Worm (Caenorhabditis elegans) whole organism, L1 larva: Measurements from ENCODE around the gene C04C11.25.

Source experiments
- C04F5.9 ChIP-seq: sonication (generic microtip); optimal IDR thresholded peaks from 2 replicates; lab custom pipeline; 2016; ENCODE audit warnings: missing genetic modification characterization, missing compliant biosample characterization
- C34B4.2 ChIP-seq: sonication (generic microtip); optimal IDR thresholded peaks from 2 replicates; lab custom pipeline; 2017; ENCODE audit warnings: mild to moderate bottlenecking, missing genetic modification characterization, missing compliant biosample characterization
- F16B12.6 ChIP-seq: fragments of 150-350 bp; optimal IDR thresholded peaks from 2 replicates; lab custom pipeline; 2014; ENCODE audit warnings: missing biosample characterization, missing genetic modification characterization
- Y116A8C.19 ChIP-seq: sonication (generic microtip); optimal IDR thresholded peaks from 2 replicates; lab custom pipeline; 2016; ENCODE audit warnings: missing compliant biosample characterization, missing genetic modification characterization, borderline replicate concordance
- alr-1 ChIP-seq: fragments of 200-800 bp; sonication (Bioruptor generic); optimal IDR thresholded peaks from 2 replicates; lab custom pipeline; 2018; ENCODE audit warnings: borderline replicate concordance, mild to moderate bottlenecking, missing genetic modification characterization, missing compliant biosample characterization
- blmp-1 ChIP-seq: fragments of 150-350 bp; optimal IDR thresholded peaks from 2 replicates; lab custom pipeline; 2014; ENCODE audit warnings: missing biosample characterization, missing genetic modification characterization
- ceh-63 ChIP-seq: fragments of 200-800 bp; sonication (Bioruptor generic); optimal IDR thresholded peaks from 2 replicates; lab custom pipeline; 2018; ENCODE audit warnings: mild to moderate bottlenecking, missing genetic modification characterization, missing compliant biosample characterization
- ceh-8 ChIP-seq: fragments of 200-800 bp; sonication (Bioruptor generic); optimal IDR thresholded peaks from 2 replicates; lab custom pipeline; 2018; ENCODE audit warnings: mild to moderate bottlenecking, missing genetic modification characterization, moderate library complexity, missing compliant biosample characterization
- ceh-82 ChIP-seq, 3 experiments: fragments of 150-350 bp in 1 of 3; sonication (generic microtip) in 2 of 3; optimal IDR thresholded peaks; 2 replicates each; lab custom pipeline; 2014 to 2017; ENCODE audit warnings: missing biosample characterization in 3 of 3, missing genetic modification characterization in 3 of 3
- ceh-88 ChIP-seq: fragments of 200-800 bp; sonication (Bioruptor generic); IDR thresholded peaks from 2 replicates; pipeline ENCODE4 v1.3.6; 2022; ENCODE audit warnings: missing genetic modification characterization, missing compliant biosample characterization
- ceh-90 ChIP-seq: sonication (generic microtip); optimal IDR thresholded peaks from 2 replicates; lab custom pipeline; 2016; ENCODE audit warnings: missing genetic modification characterization, missing compliant biosample characterization
- ces-1 ChIP-seq: fragments of 150-350 bp; optimal IDR thresholded peaks from 2 replicates; lab custom pipeline; 2014; ENCODE audit warnings: missing biosample characterization, missing genetic modification reagents, missing genetic modification characterization
- dpl-1 ChIP-seq, 3 experiments: fragments of 150-350 bp in 2 of 3; sonication (generic microtip) in 1 of 3; optimal IDR thresholded peaks; 2 replicates each; lab custom pipeline; 2014 to 2017; ENCODE audit warnings: missing biosample characterization in 3 of 3, missing genetic modification characterization in 3 of 3, missing genetic modification reagents in 3 of 3
- dsc-1 ChIP-seq: sonication (generic microtip); optimal IDR thresholded peaks from 2 replicates; lab custom pipeline; 2016; ENCODE audit warnings: mild to moderate bottlenecking, missing genetic modification characterization, missing compliant biosample characterization
- efl-3 ChIP-seq: fragments of 200-800 bp; sonication (Bioruptor generic); optimal IDR thresholded peaks from 2 replicates; lab custom pipeline; 2018; ENCODE audit warnings: mild to moderate bottlenecking, missing genetic modification characterization, missing compliant biosample characterization
- egl-13 ChIP-seq: sonication (generic microtip); optimal IDR thresholded peaks from 2 replicates; lab custom pipeline; 2016; ENCODE audit warnings: missing genotype, missing genetic modification reagents, missing genetic modification characterization, missing compliant biosample characterization
- egl-27 ChIP-seq, 2 experiments: fragments of 150-350 bp in 1 of 2; sonication (generic microtip); optimal IDR thresholded peaks; 3 replicates each; lab custom pipeline; 2017 to 2018; ENCODE audit warnings: missing biosample characterization in 2 of 2, missing genetic modification characterization in 2 of 2, missing genetic modification reagents in 2 of 2
- fkh-4 ChIP-seq: sonication (generic microtip); optimal IDR thresholded peaks from 2 replicates; lab custom pipeline; 2016; ENCODE audit warnings: missing compliant biosample characterization, missing genetic modification characterization, borderline replicate concordance
- fkh-8 ChIP-seq: sonication (generic microtip); optimal IDR thresholded peaks from 2 replicates; lab custom pipeline; 2016; ENCODE audit warnings: mild to moderate bottlenecking, missing genetic modification characterization, missing compliant biosample characterization
- fos-1 ChIP-seq: fragments of 150-350 bp; optimal IDR thresholded peaks from 2 replicates; lab custom pipeline; 2014; ENCODE audit warnings: missing biosample characterization, missing genetic modification characterization
- grh-1 ChIP-seq: fragments of 200-800 bp; sonication (Bioruptor generic); IDR thresholded peaks from 2 replicates; pipeline ENCODE4 v1.3.6; 2022; ENCODE audit warnings: missing genetic modification reagents, missing genetic modification characterization, missing compliant biosample characterization
- hlh-17 ChIP-seq: fragments of 200-800 bp; sonication (Bioruptor generic); optimal IDR thresholded peaks from 2 replicates; lab custom pipeline; 2018; ENCODE audit warnings: missing genetic modification characterization, mild to moderate bottlenecking, missing compliant biosample characterization, moderate library complexity, borderline replicate concordance
- hpl-2 ChIP-seq: fragments of 150-350 bp; optimal IDR thresholded peaks from 2 replicates; lab custom pipeline; 2014; ENCODE audit warnings: missing biosample characterization, missing genetic modification reagents, missing genetic modification characterization
- jun-1 ChIP-seq: fragments of 150-350 bp; optimal IDR thresholded peaks from 2 replicates; lab custom pipeline; 2014; ENCODE audit warnings: missing biosample characterization, missing genetic modification reagents, missing genetic modification characterization
- lin-14 ChIP-seq: fragments of 200-800 bp; sonication (Bioruptor generic); optimal IDR thresholded peaks from 2 replicates; lab custom pipeline; 2018; ENCODE audit warnings: mild to moderate bottlenecking, missing genetic modification characterization, moderate library complexity, missing compliant biosample characterization
- lin-15B ChIP-seq: fragments of 150-350 bp; sonication (generic microtip); optimal IDR thresholded peaks from 3 replicates; lab custom pipeline; 2014; ENCODE audit warnings: missing biosample characterization, missing genetic modification characterization
- lin-35 ChIP-seq, 2 experiments: fragments of 150-350 bp; optimal IDR thresholded peaks; 2 replicates each; lab custom pipeline; 2014; ENCODE audit warnings: missing biosample characterization in 2 of 2, missing genetic modification characterization in 2 of 2, missing genetic modification reagents in 2 of 2
- lir-3 ChIP-seq: sonication (generic microtip); optimal IDR thresholded peaks from 2 replicates; lab custom pipeline; 2016; ENCODE audit warnings: mild to moderate bottlenecking, missing genetic modification characterization, moderate library complexity, missing compliant biosample characterization; ENCODE audit not compliant: poor library complexity
- lsy-2 ChIP-seq, 2 experiments: fragments of 150-350 bp; optimal IDR thresholded peaks; 2 replicates each; lab custom pipeline; 2014; ENCODE audit warnings: missing biosample characterization in 2 of 2, missing genetic modification characterization in 2 of 2
- mab-9 ChIP-seq: fragments of 200-800 bp; sonication (Bioruptor generic); IDR thresholded peaks from 2 replicates; pipeline ENCODE4 v1.3.6; 2022; ENCODE audit warnings: missing genetic modification reagents, missing genetic modification characterization, missing compliant biosample characterization
- mdl-1 ChIP-seq, 2 experiments: fragments of 150-350 bp; optimal IDR thresholded peaks; 2 replicates each; lab custom pipeline; 2014 to 2017; ENCODE audit warnings: missing biosample characterization in 2 of 2, missing genetic modification characterization in 2 of 2, inconsistent platforms in 1 of 2
- nhr-11 ChIP-seq: fragments of 150-350 bp; optimal IDR thresholded peaks from 2 replicates; lab custom pipeline; 2014; ENCODE audit warnings: missing biosample characterization, missing genetic modification characterization
- nhr-19 ChIP-seq: fragments of 200-800 bp; sonication (Bioruptor generic); conservative IDR thresholded peaks from 2 replicates; pipeline ENCODE4 v1.3.6; 2022; ENCODE audit warnings: missing genetic modification characterization, missing compliant biosample characterization
- nhr-20 ChIP-seq: sonication (generic microtip); optimal IDR thresholded peaks from 2 replicates; lab custom pipeline; 2016; ENCODE audit warnings: mild to moderate bottlenecking, missing genetic modification characterization, missing compliant biosample characterization
- nhr-28 ChIP-seq: fragments of 150-350 bp; optimal IDR thresholded peaks from 2 replicates; lab custom pipeline; 2014; ENCODE audit warnings: missing biosample characterization, missing genetic modification characterization
- nhr-47 ChIP-seq: sonication (generic microtip); optimal IDR thresholded peaks from 2 replicates; lab custom pipeline; 2016; ENCODE audit warnings: mild to moderate bottlenecking, missing genetic modification characterization, moderate library complexity, missing compliant biosample characterization
- nhr-77 ChIP-seq: fragments of 150-350 bp; optimal IDR thresholded peaks from 2 replicates; lab custom pipeline; 2014; ENCODE audit warnings: missing biosample characterization, missing genetic modification characterization
- nhr-84 ChIP-seq: sonication (generic microtip); optimal IDR thresholded peaks from 2 replicates; lab custom pipeline; 2017; ENCODE audit warnings: missing biosample characterization, missing genetic modification characterization
- nhr-90 ChIP-seq: sonication (generic microtip); optimal IDR thresholded peaks from 2 replicates; lab custom pipeline; 2016; ENCODE audit warnings: mild to moderate bottlenecking, missing genetic modification characterization, missing compliant biosample characterization; ENCODE audit not compliant: poor library complexity
- pax-3 ChIP-seq: fragments of 200-800 bp; sonication (Bioruptor generic); optimal IDR thresholded peaks from 2 replicates; lab custom pipeline; 2018; ENCODE audit warnings: mild to moderate bottlenecking, missing genetic modification characterization, moderate library complexity, missing compliant biosample characterization
- snu-23 ChIP-seq: sonication (generic microtip); optimal IDR thresholded peaks from 2 replicates; lab custom pipeline; 2016; ENCODE audit warnings: missing genetic modification characterization, missing compliant biosample characterization
- sox-4 ChIP-seq: sonication (generic microtip); optimal IDR thresholded peaks from 2 replicates; lab custom pipeline; 2016; ENCODE audit warnings: missing genetic modification characterization, missing compliant biosample characterization
- sptf-1 ChIP-seq: fragments of 150-350 bp; optimal IDR thresholded peaks from 2 replicates; lab custom pipeline; 2014; ENCODE audit warnings: missing biosample characterization, missing genetic modification characterization
- sup-37 ChIP-seq: fragments of 200-800 bp; sonication (Bioruptor generic); optimal IDR thresholded peaks from 2 replicates; lab custom pipeline; 2018; ENCODE audit warnings: mild to moderate bottlenecking, missing genetic modification characterization, missing compliant biosample characterization
- unc-130 ChIP-seq: fragments of 150-350 bp; optimal IDR thresholded peaks from 2 replicates; lab custom pipeline; 2017; ENCODE audit warnings: missing biosample characterization, missing genetic modification characterization, inconsistent platforms
- unc-30 ChIP-seq: sonication (generic microtip); optimal IDR thresholded peaks from 2 replicates; lab custom pipeline; 2017; ENCODE audit warnings: missing biosample characterization, missing genetic modification characterization
- vab-15 ChIP-seq: sonication (generic microtip); optimal IDR thresholded peaks from 2 replicates; lab custom pipeline; 2017; ENCODE audit warnings: missing genotype, mild to moderate bottlenecking, missing genetic modification characterization, missing compliant biosample characterization
- zag-1 ChIP-seq: fragments of 150-350 bp; optimal IDR thresholded peaks from 2 replicates; lab custom pipeline; 2014; ENCODE audit warnings: missing biosample characterization, missing genetic modification characterization
- ztf-11 ChIP-seq, 2 experiments: sonication (generic microtip); optimal IDR thresholded peaks; 2 replicates each; lab custom pipeline; 2016 to 2017; ENCODE audit warnings: missing genetic modification characterization in 2 of 2, missing biosample characterization in 1 of 2, missing compliant biosample characterization in 1 of 2

The C04C11.25 gene

ce11 chrX:13969257-13969968 lies 45.9 kb downstream of the C04C11.25 start (continued):
- TF ChIP-seq jun-1 (tag; lab: Kevin White, UChicago), result peak; percentile 46
- peak; percentile 81 for TF ChIP-seq nhr-47 (tag; lab: Kevin White, UChicago)
- peak; percentile 78 for TF ChIP-seq pax-3 (tag; lab: Kevin White, UChicago)
- no peak for TF ChIP-seq grh-1 (GFP tag; lab: Robert Waterston, UW)
- TF ChIP-seq lsy-2 (tag; optimal IDR thresholded peaks at IDR 0.05; lab: Kevin White, UChicago), result peak; percentile 30 to 82
- no peak for TF ChIP-seq lin-15B (tag; lab: Kevin White, UChicago)
- TF ChIP-seq F16B12.6, result no peak
- TF ChIP-seq sox-4 (tag; lab: Kevin White, UChicago), result no peak
- TF ChIP-seq blmp-1, result peak; percentile 13
- no peak for TF ChIP-seq ceh-8 (GFP tag; lab: Kevin White, UChicago)
- peak in 1 of 2 experiments; percentile 55 for TF ChIP-seq mdl-1 (tag; optimal IDR thresholded peaks at IDR 0.05; lab: Kevin White, UChicago)
- TF ChIP-seq fkh-4, result no peak
- TF ChIP-seq nhr-77, result peak; percentile 41
- TF ChIP-seq nhr-11 (tag; lab: Kevin White, UChicago), result no peak
- no peak for TF ChIP-seq egl-27 (tag; optimal IDR thresholded peaks at IDR 0.05; lab: Kevin White, UChicago)
- TF ChIP-seq mab-9 (GFP tag; lab: Robert Waterston, UW), result peak; percentile 63; the same call in 1 of the 2 replicates
- peak in 2 of 3 experiments; percentile 5 to 13 for TF ChIP-seq dpl-1 (GFP tag; optimal IDR thresholded peaks at IDR 0.05; lab: Kevin White, UChicago)
- TF ChIP-seq ceh-90 (tag; lab: Kevin White, UChicago), result no peak
- TF ChIP-seq zag-1 (tag; lab: Kevin White, UChicago), result peak; percentile 35
- TF ChIP-seq lin-35 (GFP tag; optimal IDR thresholded peaks at IDR 0.05; lab: Kevin White, UChicago), result peak; percentile 19 to 67
- peak; percentile 89 for TF ChIP-seq snu-23 (GFP tag; lab: Kevin White, UChicago)
- TF ChIP-seq nhr-28 (tag; lab: Kevin White, UChicago), result no peak
- TF ChIP-seq unc-30 (tag; lab: Kevin White, UChicago), result no peak
- TF ChIP-seq lir-3 (tag; lab: Kevin White, UChicago), result peak; percentile 55
- TF ChIP-seq fos-1 (tag; lab: Kevin White, UChicago), result peak; percentile 59
- TF ChIP-seq ceh-63 (GFP tag; lab: Kevin White, UChicago), result no peak
- TF ChIP-seq C04F5.9 (tag; lab: Kevin White, UChicago), result peak; percentile 15
- TF ChIP-seq alr-1, result no peak
- peak; percentile 68 for TF ChIP-seq dsc-1 (tag; lab: Kevin White, UChicago)
- no peak for TF ChIP-seq hlh-17 (GFP tag; lab: Kevin White, UChicago)
- TF ChIP-seq sptf-1, result no peak
- TF ChIP-seq nhr-19, result peak; percentile 71
- TF ChIP-seq C34B4.2 (tag; lab: Kevin White, UChicago), result no peak
- no peak for TF ChIP-seq egl-13 (tag; lab: Kevin White, UChicago)
- peak; percentile 30 to 50 (median 49) for TF ChIP-seq ceh-82 (tag; optimal IDR thresholded peaks at IDR 0.05; lab: Kevin White, UChicago)
- peak; percentile 18 for TF ChIP-seq sup-37 (GFP tag; lab: Kevin White, UChicago)
- TF ChIP-seq unc-130, result peak; percentile 37
- TF ChIP-seq nhr-90 (tag; lab: Kevin White, UChicago), result peak; percentile 42
- no peak for TF ChIP-seq Y116A8C.19 (tag; lab: Kevin White, UChicago)
- TF ChIP-seq hpl-2 (GFP tag; lab: Kevin White, UChicago), result peak; percentile 23
- no peak for TF ChIP-seq vab-15 (tag; lab: Kevin White, UChicago)
- peak; percentile 98 for TF ChIP-seq lin-14 (GFP tag; lab: Kevin White, UChicago)
- TF ChIP-seq nhr-20 (tag; lab: Kevin White, UChicago), result peak; percentile 80
- no peak for TF ChIP-seq ces-1 (GFP tag; lab: Kevin White, UChicago)
- TF ChIP-seq fkh-8 (tag; lab: Kevin White, UChicago), result peak; percentile 93
- TF ChIP-seq ceh-88, result peak; percentile 55; the same call in 1 of the 2 replicates
- TF ChIP-seq efl-3, result no peak
- peak in 1 of 2 experiments; percentile 58 for TF ChIP-seq ztf-11 (tag; optimal IDR thresholded peaks at IDR 0.05; lab: Kevin White, UChicago)
- no peak for TF ChIP-seq nhr-84 (tag; lab: Kevin White, UChicago)
